Worm (Caenorhabditis elegans) whole organism, midembryonic: ENCODE measurements around the gene T06C12.9.
"Not testable (repeated sequence)": the region's sequence is repeated elsewhere in the genome, so short reads cannot be mapped to it uniquely, and the experiment has no call there.

ENCODE experiments used
- T22C8.4 ChIP-seq: fragments of 200-800 bp; sonication (Bioruptor generic); IDR thresholded peaks from 2 replicates; pipeline ENCODE4 v1.3.6; 2022; ENCODE audit warnings: missing genetic modification characterization, missing compliant biosample characterization
- cog-1 ChIP-seq: sonication (generic microtip); optimal IDR thresholded peaks from 2 replicates; lab custom pipeline; 2016; ENCODE audit warnings: missing genetic modification characterization, missing compliant biosample characterization
- flt-1 ChIP-seq: fragments of 200-800 bp; sonication (Bioruptor generic); IDR thresholded peaks from 2 replicates; pipeline ENCODE4 v1.3.6; 2022; ENCODE audit warnings: missing genetic modification characterization, missing compliant biosample characterization
- klf-2 ChIP-seq: fragments of 200-800 bp; sonication (Bioruptor generic); conservative IDR thresholded peaks from 2 replicates; pipeline ENCODE4 v1.3.6; 2022; ENCODE audit warnings: missing genetic modification reagents, missing genetic modification characterization, missing compliant biosample characterization
- med-1 ChIP-seq: sonication (generic microtip); optimal IDR thresholded peaks from 2 replicates; lab custom pipeline; 2017; ENCODE audit warnings: missing genetic modification characterization, mild to moderate bottlenecking, missing compliant biosample characterization, antibody characterized with exemption, missing genetic modification reagents; ENCODE audit not compliant: insufficient read depth
- ref-1 ChIP-seq: fragments of 200-800 bp; sonication (Bioruptor generic); conservative IDR thresholded peaks from 2 replicates; pipeline ENCODE4 v1.3.6; 2022; ENCODE audit warnings: missing genetic modification reagents, missing genetic modification characterization, missing compliant biosample characterization
- tab-1 ChIP-seq: fragments of 200-800 bp; sonication (Bioruptor generic); IDR thresholded peaks from 2 replicates; pipeline ENCODE4 v1.3.6; 2022; ENCODE audit warnings: missing genetic modification characterization, missing compliant biosample characterization
- ztf-23 ChIP-seq: fragments of 200-800 bp; sonication (Bioruptor generic); IDR thresholded peaks from 2 replicates; pipeline ENCODE4 v1.3.6; 2022; ENCODE audit warnings: missing genetic modification reagents, missing genetic modification characterization, missing compliant biosample characterization
- ztf-29 ChIP-seq: fragments of 200-800 bp; sonication (Bioruptor generic); IDR thresholded peaks from 2 replicates; pipeline ENCODE4 v1.3.6; 2022; ENCODE audit warnings: missing genetic modification reagents, missing genetic modification characterization, missing compliant biosample characterization

The T06C12.9 gene

DNA sequence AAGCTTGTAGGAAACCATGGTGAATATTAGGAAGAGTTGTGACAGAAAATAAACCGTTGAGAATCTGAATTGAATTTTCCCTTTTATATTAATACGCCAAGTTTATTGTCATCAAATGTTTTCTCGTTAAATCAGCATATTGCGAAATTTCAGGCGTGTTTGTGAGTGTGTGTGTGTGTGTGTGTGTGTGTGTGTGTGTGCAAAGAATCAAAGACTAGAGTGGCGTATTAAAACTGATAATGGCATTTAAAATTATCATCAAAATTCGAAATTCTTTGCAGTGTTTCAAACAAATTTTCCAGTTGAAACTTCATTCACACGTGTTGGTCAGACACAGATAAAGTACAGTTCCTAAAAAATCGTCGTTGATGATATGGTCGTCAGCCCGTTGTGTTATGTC lies 30.1 kb upstream of the T06C12.9 start, which contains the start of gene gst-38:
Gene gst-38, minus strand, starts transcription at position 152 of the 400 bp plus-strand sequence.
- no peak for TF ChIP-seq cog-1
- TF ChIP-seq med-1 (GFP tag; lab: Kevin White, UChicago) = no peak
- no peak for TF ChIP-seq ztf-29
- TF ChIP-seq T22C8.4 = no peak
- no peak for TF ChIP-seq ref-1
- no peak for TF ChIP-seq flt-1
- TF ChIP-seq klf-2 = no peak
- TF ChIP-seq ztf-23 = no peak
- no peak for TF ChIP-seq tab-1 (GFP tag; lab: Robert Waterston, UW)

DNA sequence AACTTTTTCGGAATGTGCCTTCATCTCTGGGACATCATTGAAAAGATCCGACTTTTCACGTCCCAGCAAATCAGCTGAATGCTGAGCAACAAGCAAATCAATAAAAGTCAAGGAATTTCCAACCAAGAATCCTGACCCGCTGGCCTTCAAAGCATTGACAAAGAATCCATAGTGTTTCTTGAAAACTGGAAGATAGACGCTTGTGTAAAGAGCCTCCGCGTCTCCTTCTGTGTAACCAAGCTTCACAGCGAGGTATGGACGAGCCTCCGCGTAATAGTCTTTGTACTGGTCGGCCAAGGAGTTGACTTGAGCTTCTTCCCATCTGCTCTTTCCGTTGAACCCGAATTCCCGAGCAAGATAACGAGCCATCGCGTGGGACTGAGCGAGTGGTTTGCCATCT lies 29.4 kb upstream of the T06C12.9 start:
- TF ChIP-seq ref-1 (no peak), klf-2 (no peak), ztf-23 (no peak), flt-1 (no peak), T22C8.4 (no peak), med-1 (GFP tag; lab: Kevin White, UChicago) (no peak), ztf-29 (no peak), tab-1 (GFP tag; lab: Robert Waterston, UW) (no peak), cog-1 (no peak)

DNA sequence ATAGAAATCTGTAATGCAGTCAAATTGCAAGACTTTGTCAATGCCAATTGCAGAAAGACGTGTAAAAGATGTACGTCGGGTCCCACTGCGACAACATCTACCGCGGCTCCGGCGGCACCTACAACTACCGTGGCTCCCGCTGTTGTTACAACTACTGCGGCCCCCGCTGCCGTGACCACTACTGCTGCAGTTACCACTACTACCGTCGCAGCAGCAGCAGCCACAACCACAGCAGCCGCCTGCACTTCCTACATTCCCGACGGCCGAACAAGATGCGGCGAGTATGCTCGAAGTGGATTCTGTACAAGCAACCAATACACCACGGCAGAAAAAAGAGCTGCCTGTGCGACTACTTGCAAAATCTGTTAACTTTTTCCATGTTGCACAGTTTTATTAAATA lies 28.9 kb upstream of the T06C12.9 start:
- TF ChIP-seq flt-1 (no peak), cog-1 (no peak), klf-2 (no peak), ztf-29 (no peak), tab-1 (GFP tag; lab: Robert Waterston, UW) (no peak), ztf-23 (no peak), med-1 (GFP tag; lab: Kevin White, UChicago) (no peak), ref-1 (no peak), T22C8.4 (no peak)

ce11 chrV:15913714-15914113 lies 27.8 kb upstream of the T06C12.9 start, which contains the start of gene F35E8.7:
TSS of gene F35E8.7 (plus strand) at chrV:15914014.
- TF ChIP-seq ref-1 = no peak
- no peak for TF ChIP-seq med-1 (GFP tag; lab: Kevin White, UChicago)
- no peak for TF ChIP-seq tab-1 (GFP tag; lab: Robert Waterston, UW)
- no peak for TF ChIP-seq cog-1
- no peak for TF ChIP-seq T22C8.4
- no peak for TF ChIP-seq klf-2
- no peak for TF ChIP-seq ztf-29
- no peak for TF ChIP-seq flt-1
- no peak for TF ChIP-seq ztf-23

ce11 chrV:15912677-15913076 lies 26.8 kb upstream of the T06C12.9 start:
- TF ChIP-seq flt-1 (no peak), ref-1 (no peak), ztf-29 (no peak), med-1 (GFP tag; lab: Kevin White, UChicago) (no peak), ztf-23 (no peak), tab-1 (GFP tag; lab: Robert Waterston, UW) (no peak), T22C8.4 (no peak), klf-2 (no peak), cog-1 (no peak)

DNA sequence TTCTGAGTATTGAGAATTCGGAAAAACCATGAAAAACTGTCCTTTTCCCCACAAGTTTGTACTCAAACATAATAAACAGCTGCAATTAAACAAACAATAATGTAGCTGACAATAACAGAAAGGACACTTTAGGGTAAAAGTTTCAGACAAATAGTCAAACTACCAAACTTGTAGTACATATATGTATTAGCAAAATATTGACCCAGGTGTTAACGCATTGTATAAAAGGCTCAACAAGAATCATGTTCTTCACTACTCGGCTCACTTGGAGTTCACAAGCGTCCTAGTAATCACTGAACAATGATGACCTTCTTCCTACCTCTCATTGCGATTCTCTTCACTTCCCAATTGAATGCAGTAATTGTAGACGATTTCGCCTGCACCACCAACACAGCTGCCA lies 26.0 kb upstream of the T06C12.9 start, which contains the start of gene F35E8.6:
Gene F35E8.6, plus strand, starts transcription at position 301 of the 400 bp plus-strand sequence.
- no peak for TF ChIP-seq ztf-23
- TF ChIP-seq klf-2 = no peak
- TF ChIP-seq tab-1 (GFP tag; lab: Robert Waterston, UW) = no peak
- no peak for TF ChIP-seq T22C8.4
- no peak for TF ChIP-seq flt-1
- TF ChIP-seq ref-1 = no peak

DNA sequence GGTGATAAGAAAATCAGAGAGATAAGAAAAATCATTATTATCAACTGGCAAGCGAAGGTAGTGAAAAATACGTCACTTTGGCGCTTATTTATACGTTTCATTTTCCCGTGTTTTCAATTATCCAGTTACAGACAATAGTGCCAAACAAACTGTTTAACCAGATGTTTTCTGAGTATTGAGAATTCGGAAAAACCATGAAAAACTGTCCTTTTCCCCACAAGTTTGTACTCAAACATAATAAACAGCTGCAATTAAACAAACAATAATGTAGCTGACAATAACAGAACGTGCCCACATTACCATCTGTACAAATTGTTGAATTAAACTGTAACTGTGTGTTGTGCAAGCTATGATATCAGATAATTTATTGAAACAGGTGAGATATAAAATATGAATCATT lies 19.7 kb upstream of the T06C12.9 start, which contains the start of the genes F35E8.1 and F35E8.2:
Gene F35E8.1, minus strand, starts transcription at position 101 of the 400 bp plus-strand sequence.
Gene F35E8.2, plus strand, starts transcription at position 132 of the 400 bp plus-strand sequence.
- TF ChIP-seq klf-2; ztf-29; med-1 (GFP tag; lab: Kevin White, UChicago): not testable (repeated sequence)

DNA sequence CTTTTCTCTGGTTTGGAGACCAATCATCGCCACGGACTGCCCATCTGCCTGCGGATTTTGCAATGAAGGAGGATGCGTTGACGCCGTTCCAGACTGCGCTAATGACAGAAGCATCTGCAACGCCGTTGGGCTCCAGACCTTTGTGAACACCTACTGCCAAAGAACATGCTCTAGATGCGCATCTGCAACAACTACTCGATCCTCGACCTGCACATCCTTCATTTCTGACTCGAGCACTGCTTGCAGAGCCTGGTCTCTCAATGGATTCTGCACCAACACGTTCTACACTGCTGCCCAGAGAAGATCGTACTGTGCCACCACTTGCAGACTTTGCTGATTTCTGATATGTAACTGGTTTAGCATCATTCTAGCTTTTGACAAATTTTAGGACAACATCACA lies 14.7 kb upstream of the T06C12.9 start:
- TF ChIP-seq ref-1 (no peak), cog-1 (no peak), ztf-23 (no peak), flt-1 (no peak), T22C8.4 (no peak), med-1 (GFP tag; lab: Kevin White, UChicago) (no peak), ztf-29 (no peak), tab-1 (GFP tag; lab: Robert Waterston, UW) (no peak), klf-2 (no peak)

DNA sequence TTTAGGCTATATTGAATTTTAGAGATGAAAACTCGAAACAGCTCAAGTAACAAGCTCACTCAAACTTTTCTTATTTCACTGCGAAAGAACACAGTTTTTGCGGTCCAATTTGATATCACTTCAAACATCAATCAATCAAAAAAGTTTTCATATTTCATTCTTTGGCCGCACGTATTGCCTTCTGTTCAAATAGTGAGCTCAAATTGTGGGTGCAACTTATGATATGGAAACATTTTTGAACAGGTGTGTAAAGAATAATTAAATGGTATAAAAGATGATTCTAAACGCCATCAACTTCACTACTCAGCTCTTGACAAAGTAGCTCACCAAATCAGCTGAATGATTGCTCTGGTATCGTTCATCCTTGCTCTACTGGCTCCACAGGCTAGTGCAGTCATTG lies 13.8 kb upstream of the T06C12.9 start, which contains the start of gene T06C12.14:
Gene T06C12.14, plus strand, starts transcription at position 301 of the 400 bp plus-strand sequence.
- TF ChIP-seq ztf-23 = no peak
- TF ChIP-seq tab-1 (GFP tag; lab: Robert Waterston, UW) = no peak
- TF ChIP-seq ztf-29 = no peak
- no peak for TF ChIP-seq T22C8.4

- TF ChIP-seq cog-1 (no peak), ztf-23 (no peak), med-1 (GFP tag; lab: Kevin White, UChicago) (no peak), klf-2 (no peak), T22C8.4 (no peak), ztf-29 (no peak), flt-1 (no peak), ref-1 (no peak), tab-1 (GFP tag; lab: Robert Waterston, UW) (no peak)
Observed at ce11 chrV:15897696-15898095, 11.8 kb upstream of the T06C12.9 start, which contains the start of gene str-60. TSS of gene str-60 (plus strand) at chrV:15897996.

- TF ChIP-seq cog-1 (no peak), ztf-29 (no peak), flt-1 (no peak), klf-2 (no peak)
Observed at ce11 chrV:15896671-15897070, 10.8 kb upstream of the T06C12.9 start, which contains the start of gene nhr-213. TSS of gene nhr-213 (minus strand) at chrV:15896771.

DNA sequence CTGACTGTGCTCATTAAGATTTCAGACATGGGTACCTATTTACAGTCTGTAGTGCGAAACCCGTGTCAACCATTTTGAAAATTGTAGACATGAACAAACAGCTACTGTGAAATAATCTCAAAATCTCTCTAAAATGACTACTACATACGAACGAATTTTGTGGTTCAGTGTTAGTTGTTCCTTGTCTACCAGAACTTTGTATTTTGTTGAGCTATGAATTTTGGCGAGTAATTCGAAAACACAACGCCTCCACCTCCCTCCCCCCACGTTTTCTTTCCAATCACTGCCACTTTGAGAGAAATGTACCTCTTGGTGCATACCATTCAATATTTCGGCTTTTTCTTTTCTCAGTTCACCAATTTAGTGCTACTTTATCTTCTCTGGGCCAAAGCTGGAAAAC lies 6.8 kb upstream of the T06C12.9 start, which contains the start of gene T06C12.11:
Gene T06C12.11, plus strand, starts transcription at position 301 of the 400 bp plus-strand sequence.
- no peak for TF ChIP-seq flt-1
- no peak for TF ChIP-seq ztf-29
- TF ChIP-seq T22C8.4 = no peak
- no peak for TF ChIP-seq med-1 (GFP tag; lab: Kevin White, UChicago)
- TF ChIP-seq tab-1 (GFP tag; lab: Robert Waterston, UW) = no peak
- no peak for TF ChIP-seq cog-1
- no peak for TF ChIP-seq ztf-23
